Worm (Caenorhabditis elegans) whole organism, early embryonic: Measurements from ENCODE around the gene C15C8.4.

Experiments
- B0310.2 ChIP-seq: sonication (generic microtip); optimal IDR thresholded peaks from 2 replicates; lab custom pipeline; 2016; ENCODE audit warnings: mild to moderate bottlenecking, missing genetic modification characterization, missing compliant biosample characterization
- F13C5.2 ChIP-seq: sonication (generic microtip); optimal IDR thresholded peaks from 2 replicates; lab custom pipeline; 2017; ENCODE audit warnings: mild to moderate bottlenecking, missing genetic modification characterization, inconsistent platforms, missing compliant biosample characterization
- aly-1 ChIP-seq: sonication (generic microtip); optimal IDR thresholded peaks from 2 replicates; lab custom pipeline; 2016; ENCODE audit warnings: missing genetic modification characterization, missing compliant biosample characterization
- ama-1 ChIP-seq: fragments of 150-350 bp; optimal IDR thresholded peaks from 2 replicates; lab custom pipeline; 2014
- ceh-13 ChIP-seq: fragments of 200-800 bp; sonication (Bioruptor generic); optimal IDR thresholded peaks from 2 replicates; lab custom pipeline; 2018; ENCODE audit warnings: mild to moderate bottlenecking, missing genetic modification characterization, missing compliant biosample characterization
- ceh-36 ChIP-seq: sonication (generic microtip); optimal IDR thresholded peaks from 2 replicates; lab custom pipeline; 2016; ENCODE audit warnings: missing genetic modification characterization, inconsistent platforms, missing compliant biosample characterization
- ets-7 ChIP-seq: sonication (generic microtip); optimal IDR thresholded peaks from 2 replicates; lab custom pipeline; 2016; ENCODE audit warnings: missing genotype, missing genetic modification characterization, missing compliant biosample characterization
- flt-1 ChIP-seq: fragments of 200-800 bp; sonication (Bioruptor generic); IDR thresholded peaks from 2 replicates; pipeline ENCODE4 v1.3.6; 2022; ENCODE audit warnings: missing genetic modification characterization, missing compliant biosample characterization
- hmbx-1 ChIP-seq: sonication (generic microtip); optimal IDR thresholded peaks from 2 replicates; lab custom pipeline; 2016; ENCODE audit warnings: mild to moderate bottlenecking, missing genetic modification characterization, missing compliant biosample characterization
- hmg-4 ChIP-seq: fragments of 200-800 bp; sonication (Bioruptor generic); optimal IDR thresholded peaks from 2 replicates; lab custom pipeline; 2018; ENCODE audit warnings: mild to moderate bottlenecking, missing genetic modification characterization, missing compliant biosample characterization
- hnd-1 ChIP-seq: sonication (generic microtip); optimal IDR thresholded peaks from 2 replicates; lab custom pipeline; 2016; ENCODE audit warnings: missing genetic modification characterization, missing compliant biosample characterization
- pes-1 ChIP-seq: fragments of 200-800 bp; sonication (Bioruptor generic); IDR thresholded peaks from 2 replicates; pipeline ENCODE4 v1.3.6; 2022; ENCODE audit warnings: missing genetic modification reagents, missing genetic modification characterization, missing compliant biosample characterization
- scrt-1 ChIP-seq: fragments of 200-800 bp; sonication (Bioruptor generic); IDR thresholded peaks from 2 replicates; pipeline ENCODE4 v1.3.6; 2022; ENCODE audit warnings: missing genetic modification characterization, missing compliant biosample characterization
- sea-1 ChIP-seq: fragments of 200-800 bp; sonication (Bioruptor generic); conservative IDR thresholded peaks from 2 replicates; pipeline ENCODE4 v1.3.6; 2022; ENCODE audit warnings: missing genetic modification characterization, missing compliant biosample characterization
- tbx-11 ChIP-seq: fragments of 200-800 bp; sonication (Bioruptor generic); IDR thresholded peaks from 2 replicates; pipeline ENCODE4 v1.3.6; 2022; ENCODE audit warnings: missing genetic modification characterization, missing compliant biosample characterization
- tbx-37 ChIP-seq: fragments of 200-800 bp; sonication (Bioruptor generic); conservative IDR thresholded peaks from 2 replicates; pipeline ENCODE4 v1.3.6; 2022; ENCODE audit warnings: missing genetic modification reagents, missing genetic modification characterization, missing compliant biosample characterization
- tra-4 ChIP-seq: sonication (generic microtip); optimal IDR thresholded peaks from 2 replicates; lab custom pipeline; 2017; ENCODE audit warnings: missing genetic modification characterization, missing compliant biosample characterization

Gene C15C8.4

DNA sequence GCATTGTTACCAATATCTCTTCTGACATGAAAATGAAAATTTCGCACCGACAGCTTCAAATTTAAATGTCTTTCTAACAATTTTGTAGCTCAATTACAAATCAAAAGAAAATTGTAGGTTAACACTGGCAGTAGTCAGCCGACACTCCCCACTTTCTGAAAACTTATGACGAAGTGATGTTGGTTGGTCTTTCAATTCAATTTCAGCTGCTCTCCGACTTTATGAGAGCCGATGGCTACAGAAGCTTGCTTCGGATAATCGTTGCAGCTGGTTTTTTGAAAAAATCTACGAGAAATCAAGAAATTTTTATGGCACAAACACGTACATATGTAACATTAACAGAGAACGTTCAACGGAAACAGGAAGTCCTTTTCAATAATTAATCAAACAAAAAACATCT is 37.6 kb upstream of the C15C8.4 start, which contains the start of gene sre-20:
sre-20 (minus strand) TSS at position 101 of the 400 bp plus-strand sequence.
- TF ChIP-seq tra-4 (tag; lab: Kevin White, UChicago): no peak
- no peak for TF ChIP-seq tbx-11 (GFP tag; lab: Robert Waterston, UW)
- TF ChIP-seq ama-1: no peak
- no peak for TF ChIP-seq flt-1 (GFP tag; lab: Robert Waterston, UW)
- TF ChIP-seq ceh-36: no peak
- no peak for TF ChIP-seq hnd-1 (tag; lab: Kevin White, UChicago)
- TF ChIP-seq aly-1: no peak
- TF ChIP-seq hmbx-1 (tag; lab: Kevin White, UChicago): no peak
- TF ChIP-seq scrt-1 (GFP tag; lab: Robert Waterston, UW): no peak
- TF ChIP-seq hmg-4 (GFP tag; lab: Kevin White, UChicago): no peak
- TF ChIP-seq tbx-37 (GFP tag; lab: Robert Waterston, UW): no peak
- no peak for TF ChIP-seq ets-7 (tag; lab: Kevin White, UChicago)
- no peak for TF ChIP-seq ceh-13 (GFP tag; lab: Kevin White, UChicago)
- TF ChIP-seq sea-1: no peak
- no peak for TF ChIP-seq F13C5.2
- no peak for TF ChIP-seq B0310.2 (tag; lab: Kevin White, UChicago)
- no peak for TF ChIP-seq pes-1

DNA sequence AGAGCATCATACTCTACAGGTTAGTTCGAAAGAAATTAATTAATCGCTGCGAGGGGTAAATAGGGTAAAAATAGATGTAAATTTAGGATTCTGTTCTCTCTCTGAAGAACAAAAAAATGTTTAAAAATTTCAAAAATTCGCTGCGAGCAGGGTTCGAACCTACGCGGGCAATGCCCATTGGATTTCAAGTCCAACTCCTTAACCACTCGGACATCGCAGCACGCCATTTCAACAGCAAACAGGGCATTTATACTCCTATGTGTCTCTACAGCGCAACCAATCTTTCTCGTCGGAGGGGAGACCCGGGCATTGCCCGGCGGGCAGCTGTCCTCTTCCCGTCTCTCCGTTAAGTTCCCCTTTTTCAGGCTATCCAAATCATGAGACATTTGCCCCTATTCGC is 33.0 kb upstream of the C15C8.4 start:
- peak; percentile 77 for TF ChIP-seq ets-7 (tag; lab: Kevin White, UChicago)
- peak; percentile 93 for TF ChIP-seq ceh-36
- TF ChIP-seq aly-1: peak; percentile 90
- peak; percentile 94 for TF ChIP-seq hmg-4 (GFP tag; lab: Kevin White, UChicago)
- TF ChIP-seq scrt-1 (GFP tag; lab: Robert Waterston, UW): peak; percentile 98
- TF ChIP-seq tra-4 (tag; lab: Kevin White, UChicago): peak; percentile 74
- TF ChIP-seq ama-1: no peak
- peak; percentile 98 for TF ChIP-seq sea-1
- peak; percentile 97 for TF ChIP-seq flt-1 (GFP tag; lab: Robert Waterston, UW)
- TF ChIP-seq F13C5.2: peak; percentile 88
- peak; percentile 85 for TF ChIP-seq ceh-13 (GFP tag; lab: Kevin White, UChicago)
- TF ChIP-seq tbx-37 (GFP tag; lab: Robert Waterston, UW): peak; percentile 94
- peak; percentile 88 for TF ChIP-seq hnd-1 (tag; lab: Kevin White, UChicago)
- TF ChIP-seq hmbx-1 (tag; lab: Kevin White, UChicago): peak; percentile 80
- TF ChIP-seq tbx-11 (GFP tag; lab: Robert Waterston, UW): peak; percentile 95
- peak; percentile 90 for TF ChIP-seq B0310.2 (tag; lab: Kevin White, UChicago)
- TF ChIP-seq pes-1: peak; percentile 97

DNA sequence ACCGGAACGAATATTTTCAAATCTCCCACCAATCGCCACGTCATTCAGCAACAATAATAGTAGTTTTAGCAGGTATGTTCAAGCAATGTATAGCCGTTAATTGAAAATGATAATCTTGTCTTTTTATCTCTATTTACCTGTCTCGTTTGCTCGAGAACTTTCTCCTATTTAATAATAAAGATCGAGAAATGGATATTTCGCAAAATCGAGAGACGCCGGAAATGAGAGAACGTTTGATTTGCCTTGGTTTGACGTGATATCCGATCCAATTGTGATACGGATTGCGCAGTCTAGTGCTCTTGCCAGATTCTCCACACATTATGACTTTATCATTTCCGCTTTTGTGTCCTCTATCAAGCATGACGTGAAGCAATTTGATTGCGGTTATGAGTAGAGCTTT is 26.6 kb upstream of the C15C8.4 start:
- no peak for TF ChIP-seq ceh-36

DNA sequence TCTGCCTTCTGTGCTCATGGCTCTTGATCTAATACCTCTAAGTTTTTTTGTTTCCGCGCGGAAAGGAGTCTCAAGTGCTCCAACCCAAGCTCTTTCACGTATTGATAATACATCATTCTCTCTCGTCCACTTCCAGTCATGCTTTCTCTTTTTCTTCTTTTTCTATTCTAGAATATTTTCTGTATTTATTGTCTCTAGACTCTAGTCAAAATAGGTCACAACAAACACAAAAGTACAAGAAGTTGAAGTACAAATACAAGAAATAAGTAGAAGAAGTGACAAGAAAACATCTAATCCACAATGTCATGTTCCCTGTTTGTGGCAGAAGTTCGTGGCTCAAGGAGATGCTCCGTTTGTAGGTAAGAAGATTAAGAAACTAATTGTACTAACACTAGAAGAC is 26.0 kb upstream of the C15C8.4 start, which contains the start of gene ZC455.1:
ZC455.1 (plus strand) TSS at position 301 of the 400 bp plus-strand sequence.
- TF ChIP-seq ama-1 (no peak), aly-1 (no peak), ets-7 (tag; lab: Kevin White, UChicago) (no peak), hmg-4 (GFP tag; lab: Kevin White, UChicago) (no peak), ceh-13 (GFP tag; lab: Kevin White, UChicago) (no peak), tra-4 (tag; lab: Kevin White, UChicago) (no peak)

DNA sequence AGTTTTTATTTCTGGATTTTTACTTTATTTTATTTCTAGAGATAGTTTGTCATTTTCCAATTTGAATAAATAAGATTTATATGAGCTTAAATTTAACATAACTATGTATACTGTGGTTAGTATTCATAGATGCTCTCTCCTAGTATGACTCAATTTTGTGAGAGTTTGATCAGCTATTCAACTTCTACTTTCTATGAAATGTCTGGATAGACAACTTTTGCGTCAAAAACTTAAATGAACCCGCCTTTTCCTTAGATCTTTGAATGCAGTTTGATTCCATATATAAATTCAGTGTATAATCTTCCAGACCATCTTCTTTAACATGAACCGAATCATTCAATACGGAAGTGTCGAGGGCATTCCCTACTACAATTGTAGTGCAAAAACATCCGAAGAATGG is 21.7 kb upstream of the C15C8.4 start, which contains the start of gene srt-43:
srt-43 (plus strand) TSS at position 301 of the 400 bp plus-strand sequence.
- TF ChIP-seq tbx-11 (GFP tag; lab: Robert Waterston, UW): no peak
- TF ChIP-seq F13C5.2: no peak

DNA sequence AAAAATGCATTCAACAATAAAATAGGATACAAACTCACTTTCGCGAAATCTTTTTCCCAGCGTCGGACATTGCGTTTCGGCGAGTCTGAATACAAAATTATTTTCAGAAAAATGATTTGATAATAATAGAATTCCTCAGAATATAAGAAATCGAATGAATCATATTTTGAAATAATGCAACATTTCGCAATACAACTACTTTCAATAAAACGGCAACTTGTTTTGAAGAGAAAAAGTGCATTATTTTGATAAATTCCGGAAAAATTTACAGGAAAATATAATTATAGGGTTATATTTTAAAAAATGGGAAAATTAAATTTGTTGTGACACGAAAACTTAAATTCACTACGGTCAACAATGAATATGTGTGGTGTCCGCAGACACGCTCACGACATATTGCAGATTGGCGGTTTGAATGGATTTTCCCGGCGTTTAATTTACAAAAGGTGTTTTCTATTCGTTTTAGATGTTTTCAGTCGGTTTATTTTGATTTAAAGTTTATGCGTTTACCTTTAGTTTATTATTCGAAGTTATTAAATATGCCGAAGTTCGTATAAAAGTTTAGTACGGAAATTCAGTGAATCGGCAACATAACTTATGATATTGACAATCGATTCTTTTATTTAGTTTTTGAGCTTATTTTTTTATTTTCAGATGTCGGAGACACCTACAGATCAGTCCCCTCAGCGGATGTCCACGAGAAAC is 16.2 kb upstream of the C15C8.4 start, which contains the start of the genes abcf-1 and scc-3:
abcf-1 (minus strand) TSS at position 85 of the 705 bp plus-strand sequence.
scc-3 (plus strand) TSS at position 655 of the 705 bp plus-strand sequence.
- TF ChIP-seq scrt-1 (GFP tag; lab: Robert Waterston, UW) (no peak), F13C5.2 (peak; percentile 20), tbx-11 (GFP tag; lab: Robert Waterston, UW) (no peak)

DNA sequence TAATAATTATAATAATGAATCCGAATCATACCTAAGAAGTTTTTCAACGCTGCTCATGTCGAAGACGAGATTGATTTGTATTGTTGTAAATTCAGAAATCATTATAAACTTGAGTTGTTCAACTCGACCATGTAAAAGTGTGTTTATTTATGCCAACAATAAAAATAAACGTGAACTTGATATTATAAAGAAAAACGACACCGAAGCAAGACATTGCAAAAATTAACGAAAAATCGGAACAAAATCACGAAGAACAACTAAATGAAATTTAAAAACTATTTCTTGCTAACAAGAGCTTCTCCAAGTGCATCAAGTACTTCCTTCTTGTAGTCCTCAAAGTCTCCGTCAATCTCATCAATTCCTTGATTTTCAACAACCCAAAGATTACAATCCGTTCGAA is 13.7 kb upstream of the C15C8.4 start, which contains the start of gene F18E2.15:
F18E2.15 (minus strand) TSS at position 101 of the 400 bp plus-strand sequence.
- TF ChIP-seq aly-1 (no peak), tra-4 (tag; lab: Kevin White, UChicago) (no peak), F13C5.2 (no peak), B0310.2 (tag; lab: Kevin White, UChicago) (no peak), pes-1 (no peak), hmbx-1 (tag; lab: Kevin White, UChicago) (no peak), ama-1 (no peak), ceh-36 (no peak), sea-1 (no peak), tbx-37 (GFP tag; lab: Robert Waterston, UW) (no peak), hmg-4 (GFP tag; lab: Kevin White, UChicago) (no peak), ets-7 (tag; lab: Kevin White, UChicago) (no peak)

DNA sequence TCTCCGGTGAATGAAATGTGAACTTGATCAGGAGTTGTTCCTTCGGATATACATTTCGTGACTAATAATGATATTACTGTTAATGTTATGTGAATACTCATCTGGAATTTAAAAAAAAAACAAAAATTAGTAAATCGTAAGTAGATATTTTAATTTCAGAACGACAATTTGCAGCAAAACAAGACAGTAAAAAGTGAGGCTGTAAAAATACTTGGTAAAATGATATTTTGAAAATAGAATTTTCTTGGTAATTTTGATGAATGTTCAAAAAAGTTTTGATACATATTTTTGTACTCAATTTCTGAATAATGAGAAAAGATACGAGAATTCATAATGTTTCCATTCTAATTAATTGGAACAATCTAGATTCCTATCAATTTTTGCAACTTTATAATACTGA is 12.4 kb upstream of the C15C8.4 start, which contains the start of gene papl-1:
papl-1 (minus strand) TSS at position 101 of the 400 bp plus-strand sequence.
- no peak for TF ChIP-seq ets-7 (tag; lab: Kevin White, UChicago)
